Fruit fly (Drosophila melanogaster) Kc167 (cell line): ENCODE results near the gene mia.

Source experiments
- Sin3A ChIP-seq: fragments of >200 bp; optimal IDR thresholded peaks from 2 replicates; lab custom pipeline; 2018; ENCODE audit warnings: missing external identifiers
- insv ChIP-seq: fragments of >200 bp; optimal IDR thresholded peaks from 3 replicates; lab custom pipeline; 2018; ENCODE audit warnings: missing external identifiers

DNA sequence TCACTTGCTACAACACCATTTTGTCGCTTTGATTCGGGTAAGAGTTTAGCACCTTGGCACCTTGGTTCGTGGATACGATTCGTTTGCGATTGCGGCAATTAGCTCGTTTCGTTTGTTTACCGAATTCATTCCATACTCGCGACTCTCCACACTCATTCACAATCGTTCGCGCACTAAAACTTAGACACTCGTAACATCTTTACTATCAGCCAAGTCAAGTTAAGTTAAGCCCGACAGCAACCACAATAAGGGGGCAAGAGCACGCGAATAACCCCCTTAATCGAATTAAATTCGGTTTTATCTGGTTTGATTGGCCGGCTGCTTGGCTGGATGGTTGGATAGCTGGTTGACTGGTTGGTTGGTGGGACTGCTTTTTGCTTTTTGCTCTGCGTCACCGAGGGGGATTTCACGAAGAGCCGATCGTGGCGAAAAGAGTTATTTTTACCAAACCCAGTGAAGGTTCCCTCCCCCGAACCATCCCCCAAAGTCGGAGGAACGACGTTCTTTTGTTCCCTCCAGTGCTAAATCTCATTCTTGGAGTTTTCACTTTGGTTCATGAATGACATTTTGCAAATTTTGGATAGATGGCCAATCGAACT is 47.1 kb downstream of the mia start:
- TF ChIP-seq insv, result no peak
- no peak for TF ChIP-seq Sin3A (lab: Kevin White, UChicago)
